Worm (Caenorhabditis elegans): ENCODE measurements around the gene str-188.

str-188 gene

DNA sequence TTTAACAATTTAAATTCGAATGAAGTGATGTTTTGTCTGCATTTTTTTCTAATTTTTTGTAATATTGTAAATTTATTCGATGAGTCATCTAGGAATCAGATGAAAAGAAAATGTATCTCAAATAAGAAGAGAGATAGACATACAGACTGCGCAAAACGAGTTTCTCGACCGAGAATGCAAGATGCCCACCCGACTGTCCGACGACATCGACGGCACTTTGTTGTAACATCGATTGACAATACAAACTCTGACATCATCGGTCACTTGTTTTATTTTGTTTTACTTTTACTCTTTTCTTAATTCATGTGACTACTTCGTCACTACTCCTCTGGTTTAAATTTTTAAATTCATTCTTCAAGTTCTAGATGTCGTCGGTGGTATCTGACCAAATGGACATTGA lies 24.4 kb downstream of the str-188 start, which contains the start of gene sta-2:
Gene sta-2, plus strand, starts transcription at position 349 of the 400 bp plus-strand sequence.
- TF ChIP-seq ama-1 (optimal IDR thresholded peaks at IDR 0.05) (no peak), F13C5.2 (tag; optimal IDR thresholded peaks at IDR 0.05) (no peak), sea-1 (GFP tag; conservative IDR thresholded peaks at IDR 0.05) (no peak)

DNA sequence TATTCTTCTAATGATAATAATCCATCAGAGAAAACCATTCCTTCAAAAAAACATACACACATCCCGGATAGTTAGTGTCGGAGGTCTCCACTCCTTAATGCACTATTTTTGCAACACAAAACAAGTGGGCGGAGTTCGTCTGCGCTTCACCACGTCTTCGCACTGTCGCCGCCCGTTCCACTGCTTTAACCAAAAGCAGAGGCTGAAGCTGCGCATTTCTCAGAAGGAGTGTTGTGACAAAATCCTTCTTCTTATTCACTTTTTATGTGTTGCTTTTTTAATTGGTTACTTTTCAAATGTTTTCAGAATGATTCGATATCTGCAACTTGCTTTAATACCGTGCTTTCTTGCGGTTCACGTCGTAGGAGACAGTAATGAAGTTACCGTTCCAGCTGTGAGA lies 28.4 kb downstream of the str-188 start, which contains the start of gene F58E6.13:
Gene F58E6.13, plus strand, starts transcription at position 301 of the 400 bp plus-strand sequence.
- TF ChIP-seq sea-1 (GFP tag; conservative IDR thresholded peaks at IDR 0.05): no peak
- no peak for TF ChIP-seq F13C5.2 (tag; optimal IDR thresholded peaks at IDR 0.05)
- no peak for TF ChIP-seq ceh-36 (tag; optimal IDR thresholded peaks at IDR 0.05)
- TF ChIP-seq flt-1 (GFP tag; IDR thresholded peaks at IDR 0.05): no peak
- TF ChIP-seq hmg-4 (GFP tag; optimal IDR thresholded peaks at IDR 0.05): no peak
- no peak for TF ChIP-seq hnd-1 (tag; optimal IDR thresholded peaks at IDR 0.05)
- TF ChIP-seq ama-1 (optimal IDR thresholded peaks at IDR 0.05): no peak
- no peak for TF ChIP-seq tra-4 (tag; optimal IDR thresholded peaks at IDR 0.05)
- TF ChIP-seq ceh-13 (GFP tag; optimal IDR thresholded peaks at IDR 0.05): no peak
- TF ChIP-seq B0310.2 (tag; optimal IDR thresholded peaks at IDR 0.05): no peak
- TF ChIP-seq tbx-11 (GFP tag; IDR thresholded peaks at IDR 0.05): no peak
- TF ChIP-seq hmbx-1 (tag; optimal IDR thresholded peaks at IDR 0.05): no peak

DNA sequence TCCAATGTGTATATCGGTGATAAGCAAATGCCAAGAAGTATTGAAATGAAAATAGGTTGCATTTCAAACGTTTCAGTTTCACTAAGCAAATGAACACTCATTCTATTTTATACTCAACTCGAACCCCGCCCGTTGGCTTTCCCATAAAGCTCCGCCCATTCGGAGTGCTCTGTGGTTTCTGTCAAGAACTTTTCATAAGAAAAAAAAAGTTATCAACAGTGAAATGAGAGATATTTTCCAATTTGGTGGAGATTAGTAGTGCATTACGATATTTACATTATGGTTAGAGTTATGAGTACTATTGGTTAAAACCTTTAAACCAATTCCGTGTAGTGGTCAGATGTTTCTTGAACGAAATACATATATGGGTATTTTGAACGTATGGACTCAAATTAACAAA lies 33.8 kb downstream of the str-188 start, which contains the start of gene F58E6.4:
Gene F58E6.4, minus strand, starts transcription at position 101 of the 400 bp plus-strand sequence.
- no peak for TF ChIP-seq pes-1 (GFP tag; IDR thresholded peaks at IDR 0.05)
- TF ChIP-seq hmg-4 (GFP tag; optimal IDR thresholded peaks at IDR 0.05): no peak
- TF ChIP-seq scrt-1 (GFP tag; IDR thresholded peaks at IDR 0.05): no peak
- no peak for TF ChIP-seq aly-1 (tag; optimal IDR thresholded peaks at IDR 0.05)
- no peak for TF ChIP-seq flt-1 (GFP tag; IDR thresholded peaks at IDR 0.05)

DNA sequence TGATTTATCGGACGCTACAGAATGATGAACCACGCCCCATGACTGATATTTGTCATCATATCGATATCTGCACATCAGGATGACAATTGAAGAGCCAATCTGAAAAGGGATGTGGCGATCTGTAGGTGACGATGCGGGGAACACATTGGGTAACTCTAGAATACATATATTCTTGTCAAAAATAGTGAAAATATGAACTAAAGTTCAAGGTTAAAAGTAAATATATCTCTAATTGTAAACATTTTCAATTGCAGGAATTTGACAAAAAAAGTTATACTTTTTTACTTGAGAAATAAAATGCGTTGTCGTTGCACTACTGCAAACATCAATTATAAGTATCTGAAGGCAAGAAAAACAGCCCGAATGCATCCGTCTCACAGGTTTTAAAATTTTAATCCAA lies 36.4 kb downstream of the str-188 start, which contains the start of gene F58E6.6:
Gene F58E6.6, minus strand, starts transcription at position 101 of the 400 bp plus-strand sequence.
- no peak for TF ChIP-seq flt-1 (GFP tag; IDR thresholded peaks at IDR 0.05)
- no peak for TF ChIP-seq ceh-13 (GFP tag; optimal IDR thresholded peaks at IDR 0.05)
- no peak for TF ChIP-seq tra-4 (tag; optimal IDR thresholded peaks at IDR 0.05)
- TF ChIP-seq B0310.2 (tag; optimal IDR thresholded peaks at IDR 0.05): no peak
- TF ChIP-seq pes-1 (GFP tag; IDR thresholded peaks at IDR 0.05): no peak
- no peak for TF ChIP-seq tbx-11 (GFP tag; IDR thresholded peaks at IDR 0.05)
- TF ChIP-seq F13C5.2 (tag; optimal IDR thresholded peaks at IDR 0.05): no peak
- no peak for TF ChIP-seq ets-7 (tag; optimal IDR thresholded peaks at IDR 0.05)
- TF ChIP-seq aly-1 (tag; optimal IDR thresholded peaks at IDR 0.05): no peak
- TF ChIP-seq hmbx-1 (tag; optimal IDR thresholded peaks at IDR 0.05): no peak
- TF ChIP-seq scrt-1 (GFP tag; IDR thresholded peaks at IDR 0.05): no peak
- no peak for TF ChIP-seq ama-1 (optimal IDR thresholded peaks at IDR 0.05)
- no peak for TF ChIP-seq hnd-1 (tag; optimal IDR thresholded peaks at IDR 0.05)
- no peak for TF ChIP-seq tbx-37 (GFP tag; conservative IDR thresholded peaks at IDR 0.05)

DNA sequence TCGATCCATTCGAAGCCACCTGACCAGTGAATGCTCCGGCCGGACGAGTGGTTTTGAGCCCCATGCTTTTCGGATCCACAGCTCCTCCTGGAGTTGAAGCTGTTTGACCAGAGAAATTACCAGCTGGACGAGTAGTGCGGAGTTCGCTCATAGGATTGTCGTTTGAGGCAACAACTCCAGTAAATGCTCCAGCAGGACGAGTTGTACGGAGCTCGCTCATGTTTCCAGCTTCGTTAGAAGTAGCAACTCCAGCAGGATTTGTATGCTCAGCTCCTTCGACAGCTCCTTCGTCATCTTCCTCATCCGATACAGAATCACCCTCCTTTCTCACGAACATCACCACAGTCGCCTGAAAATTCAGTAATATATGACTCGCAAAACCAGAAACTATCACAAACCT lies 37.1 kb downstream of the str-188 start:
- TF ChIP-seq scrt-1 (GFP tag; IDR thresholded peaks at IDR 0.05) (no peak), F13C5.2 (tag; optimal IDR thresholded peaks at IDR 0.05) (no peak), hnd-1 (tag; optimal IDR thresholded peaks at IDR 0.05) (no peak), pes-1 (GFP tag; IDR thresholded peaks at IDR 0.05) (no peak), flt-1 (GFP tag; IDR thresholded peaks at IDR 0.05) (no peak), ceh-13 (GFP tag; optimal IDR thresholded peaks at IDR 0.05) (no peak), ceh-36 (tag; optimal IDR thresholded peaks at IDR 0.05) (no peak), hmg-4 (GFP tag; optimal IDR thresholded peaks at IDR 0.05) (no peak), aly-1 (tag; optimal IDR thresholded peaks at IDR 0.05) (no peak), ama-1 (optimal IDR thresholded peaks at IDR 0.05) (no peak), sea-1 (GFP tag; conservative IDR thresholded peaks at IDR 0.05) (no peak), B0310.2 (tag; optimal IDR thresholded peaks at IDR 0.05) (no peak), tbx-37 (GFP tag; conservative IDR thresholded peaks at IDR 0.05) (no peak), ets-7 (tag; optimal IDR thresholded peaks at IDR 0.05) (no peak)

DNA sequence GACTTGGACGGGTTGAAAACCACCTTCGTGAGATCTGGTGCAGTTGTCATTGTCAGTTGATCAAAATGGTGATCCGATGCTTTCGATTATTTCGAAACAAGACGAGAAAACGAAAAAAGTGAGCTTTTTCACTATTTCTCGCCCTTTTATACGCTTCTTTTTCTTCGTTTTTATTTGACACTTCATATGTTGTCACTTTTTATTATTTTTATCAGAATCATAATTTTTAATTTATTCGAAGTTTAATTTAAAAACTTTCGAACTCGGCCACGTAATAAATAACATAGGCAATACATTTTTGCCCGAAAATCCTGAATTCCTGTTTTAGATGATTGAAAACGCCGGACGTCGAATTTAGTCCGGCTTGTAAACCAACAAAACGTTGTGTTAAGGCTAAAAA lies 38.0 kb downstream of the str-188 start, which contains the start of gene F58E6.5:
Gene F58E6.5, minus strand, starts transcription at position 101 of the 400 bp plus-strand sequence.
- TF ChIP-seq ceh-36 (tag; optimal IDR thresholded peaks at IDR 0.05): no peak
- no peak for TF ChIP-seq tra-4 (tag; optimal IDR thresholded peaks at IDR 0.05)
- no peak for TF ChIP-seq B0310.2 (tag; optimal IDR thresholded peaks at IDR 0.05)
- TF ChIP-seq ets-7 (tag; optimal IDR thresholded peaks at IDR 0.05): no peak
- no peak for TF ChIP-seq ama-1 (optimal IDR thresholded peaks at IDR 0.05)
- TF ChIP-seq F13C5.2 (tag; optimal IDR thresholded peaks at IDR 0.05): no peak
- no peak for TF ChIP-seq aly-1 (tag; optimal IDR thresholded peaks at IDR 0.05)

DNA sequence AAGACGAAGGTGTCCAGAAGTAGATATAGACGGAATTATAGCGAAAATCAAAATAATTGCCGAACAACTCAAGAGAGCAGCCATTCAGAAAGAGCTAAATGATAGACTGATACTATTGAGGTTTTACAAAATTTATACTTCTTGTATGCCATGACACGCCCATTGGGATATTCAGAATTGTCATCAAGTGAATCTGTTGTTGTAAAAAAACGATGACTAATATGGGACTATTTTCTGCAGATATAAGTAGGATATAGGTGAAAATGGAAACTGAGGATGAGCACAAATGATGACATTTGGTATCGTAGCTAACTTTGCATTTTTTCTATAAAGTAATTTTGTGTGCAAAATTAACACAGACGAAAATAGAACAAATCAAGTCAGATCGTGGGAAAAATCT lies 39.2 kb downstream of the str-188 start, which contains the start of gene F58E6.8:
Gene F58E6.8, minus strand, starts transcription at position 101 of the 400 bp plus-strand sequence.
- TF ChIP-seq tra-4 (tag; optimal IDR thresholded peaks at IDR 0.05) (no peak), aly-1 (tag; optimal IDR thresholded peaks at IDR 0.05) (no peak), flt-1 (GFP tag; IDR thresholded peaks at IDR 0.05) (no peak), F13C5.2 (tag; optimal IDR thresholded peaks at IDR 0.05) (no peak), ceh-36 (tag; optimal IDR thresholded peaks at IDR 0.05) (no peak), sea-1 (GFP tag; conservative IDR thresholded peaks at IDR 0.05) (no peak), scrt-1 (GFP tag; IDR thresholded peaks at IDR 0.05) (no peak)

DNA sequence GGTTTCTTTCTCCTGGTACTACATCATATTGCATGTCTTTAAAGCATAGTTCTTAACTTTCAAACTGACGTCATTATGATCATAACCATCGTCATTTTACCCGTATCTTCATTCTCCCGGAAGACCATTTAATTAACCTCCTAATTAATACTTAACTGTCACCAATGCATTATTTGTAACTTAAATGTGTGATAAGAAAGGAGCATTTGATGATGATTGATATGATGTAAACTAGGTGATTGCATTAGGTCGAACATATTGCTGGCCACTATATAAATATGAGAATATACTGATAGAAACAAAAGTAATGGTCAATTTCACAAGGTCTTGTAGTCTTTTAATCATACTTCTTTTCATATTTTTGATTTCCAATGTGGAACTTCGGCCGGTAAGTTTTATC lies 39.7 kb downstream of the str-188 start, which contains the start of gene hrg-3:
Gene hrg-3, plus strand, starts transcription at position 227 of the 400 bp plus-strand sequence.
- TF ChIP-seq pes-1 (GFP tag; IDR thresholded peaks at IDR 0.05): no peak
- TF ChIP-seq hmbx-1 (tag; optimal IDR thresholded peaks at IDR 0.05): no peak
- TF ChIP-seq aly-1 (tag; optimal IDR thresholded peaks at IDR 0.05): no peak
- TF ChIP-seq hmg-4 (GFP tag; optimal IDR thresholded peaks at IDR 0.05): no peak
- TF ChIP-seq F13C5.2 (tag; optimal IDR thresholded peaks at IDR 0.05): no peak
- no peak for TF ChIP-seq tbx-11 (GFP tag; IDR thresholded peaks at IDR 0.05)
- no peak for TF ChIP-seq ets-7 (tag; optimal IDR thresholded peaks at IDR 0.05)
- no peak for TF ChIP-seq tra-4 (tag; optimal IDR thresholded peaks at IDR 0.05)
- TF ChIP-seq flt-1 (GFP tag; IDR thresholded peaks at IDR 0.05): no peak
- no peak for TF ChIP-seq ceh-36 (tag; optimal IDR thresholded peaks at IDR 0.05)
- no peak for TF ChIP-seq ama-1 (optimal IDR thresholded peaks at IDR 0.05)
- no peak for TF ChIP-seq scrt-1 (GFP tag; IDR thresholded peaks at IDR 0.05)
- no peak for TF ChIP-seq hnd-1 (tag; optimal IDR thresholded peaks at IDR 0.05)

All from whole organism, early embryonic.